Fruit fly (Drosophila melanogaster) whole organism: Measurements from ENCODE around the gene hep.

ENCODE experiments used
- CG8478 ChIP-seq: fragments of >200 bp; optimal IDR thresholded peaks from 2 replicates; lab custom pipeline; 2018; ENCODE audit warnings: inconsistent platforms
- Dll ChIP-seq: fragments of >200 bp; optimal IDR thresholded peaks from 2 replicates; lab custom pipeline; 2017
- EcR ChIP-seq, 2 experiments: fragments of >200 bp; optimal IDR thresholded peaks; 2 replicates each; lab custom pipeline; 2017; ENCODE audit warnings: missing biosample characterization in 2 of 2, missing genetic modification characterization in 2 of 2, missing genetic modification reagents in 2 of 2
- pan ChIP-seq: fragments of >200 bp; optimal IDR thresholded peaks from 2 replicates; lab custom pipeline; 2017
- psq ChIP-seq: fragments of >200 bp; optimal IDR thresholded peaks from 2 replicates; lab custom pipeline; 2017
- usp ChIP-seq: fragments of >200 bp; optimal IDR thresholded peaks from 2 replicates; lab custom pipeline; 2017; ENCODE audit warnings: missing biosample characterization, missing genetic modification characterization, mixed read lengths

dm6 chrX:13055228-13055627, 35.0 kb downstream of the hep start, which contains the start of gene CG12715:
- no peak for TF ChIP-seq psq (lab: Kevin White, UChicago)
- no peak for TF ChIP-seq CG8478 (lab: Kevin White, UChicago)
- TF ChIP-seq Dll (lab: Kevin White, UChicago), result no peak
- no peak for TF ChIP-seq pan (lab: Kevin White, UChicago)
- no peak for TF ChIP-seq usp
- TF ChIP-seq EcR (GFP tag; optimal IDR thresholded peaks at IDR 0.05; lab: Kevin White, UChicago), result no peak
